Worm (Caenorhabditis elegans) whole organism, L1 larva: ENCODE data around the gene Y48A6B.8.
"Not testable (repeated sequence)": the region's sequence is repeated elsewhere in the genome, so short reads cannot be mapped to it uniquely, and the experiment has no call there.

Experiments used
- aha-1 ChIP-seq: fragments of 150-350 bp; optimal IDR thresholded peaks from 2 replicates; lab custom pipeline; 2014; ENCODE audit warnings: missing biosample characterization, missing genetic modification characterization
- alr-1 ChIP-seq: fragments of 200-800 bp; sonication (Bioruptor generic); optimal IDR thresholded peaks from 2 replicates; lab custom pipeline; 2018; ENCODE audit warnings: borderline replicate concordance, mild to moderate bottlenecking, missing genetic modification characterization, missing compliant biosample characterization
- aly-2 ChIP-seq: fragments of 150-350 bp; optimal IDR thresholded peaks from 2 replicates; lab custom pipeline; 2014; ENCODE audit warnings: missing biosample characterization, missing genetic modification characterization
- ceh-8 ChIP-seq: fragments of 200-800 bp; sonication (Bioruptor generic); optimal IDR thresholded peaks from 2 replicates; lab custom pipeline; 2018; ENCODE audit warnings: mild to moderate bottlenecking, missing genetic modification characterization, moderate library complexity, missing compliant biosample characterization
- ceh-88 ChIP-seq: fragments of 200-800 bp; sonication (Bioruptor generic); IDR thresholded peaks from 2 replicates; pipeline ENCODE4 v1.3.6; 2022; ENCODE audit warnings: missing genetic modification characterization, missing compliant biosample characterization
- ceh-90 ChIP-seq: sonication (generic microtip); optimal IDR thresholded peaks from 2 replicates; lab custom pipeline; 2016; ENCODE audit warnings: missing genetic modification characterization, missing compliant biosample characterization
- ces-1 ChIP-seq: fragments of 150-350 bp; optimal IDR thresholded peaks from 2 replicates; lab custom pipeline; 2014; ENCODE audit warnings: missing biosample characterization, missing genetic modification reagents, missing genetic modification characterization
- dpl-1 ChIP-seq, 3 experiments: fragments of 150-350 bp in 2 of 3; sonication (generic microtip) in 1 of 3; optimal IDR thresholded peaks; 2 replicates each; lab custom pipeline; 2014 to 2017; ENCODE audit warnings: missing biosample characterization in 3 of 3, missing genetic modification characterization in 3 of 3, missing genetic modification reagents in 3 of 3
- efl-1 ChIP-seq, 4 experiments: fragments of 150-350 bp; optimal IDR thresholded peaks in 3 of 4; peaks in 1 of 4; 1 replicate in 1 of 4; 2 replicates in 3 of 4; lab custom pipeline; 2014; ENCODE audit warnings: missing biosample characterization in 2 of 4, missing genetic modification characterization in 2 of 4, missing genetic modification reagents in 2 of 4
- elt-2 ChIP-seq: sonication (generic microtip); optimal IDR thresholded peaks from 2 replicates; lab custom pipeline; 2016; ENCODE audit warnings: missing genetic modification characterization, mild to moderate bottlenecking, inconsistent platforms, missing compliant biosample characterization, missing genetic modification reagents
- grh-1 ChIP-seq: fragments of 200-800 bp; sonication (Bioruptor generic); IDR thresholded peaks from 2 replicates; pipeline ENCODE4 v1.3.6; 2022; ENCODE audit warnings: missing genetic modification reagents, missing genetic modification characterization, missing compliant biosample characterization
- hlh-17 ChIP-seq: fragments of 200-800 bp; sonication (Bioruptor generic); optimal IDR thresholded peaks from 2 replicates; lab custom pipeline; 2018; ENCODE audit warnings: missing genetic modification characterization, mild to moderate bottlenecking, missing compliant biosample characterization, moderate library complexity, borderline replicate concordance
- hlh-4 ChIP-seq: sonication (generic microtip); optimal IDR thresholded peaks from 2 replicates; lab custom pipeline; 2016; ENCODE audit warnings: mild to moderate bottlenecking, missing genetic modification characterization, missing compliant biosample characterization
- hpl-2 ChIP-seq: fragments of 150-350 bp; optimal IDR thresholded peaks from 2 replicates; lab custom pipeline; 2014; ENCODE audit warnings: missing biosample characterization, missing genetic modification reagents, missing genetic modification characterization
- lin-35 ChIP-seq, 2 experiments: fragments of 150-350 bp; optimal IDR thresholded peaks; 2 replicates each; lab custom pipeline; 2014; ENCODE audit warnings: missing biosample characterization in 2 of 2, missing genetic modification characterization in 2 of 2, missing genetic modification reagents in 2 of 2
- lin-39 ChIP-seq: fragments of 150-350 bp; optimal IDR thresholded peaks from 2 replicates; lab custom pipeline; 2014; ENCODE audit warnings: missing biosample characterization, missing genetic modification reagents, missing genetic modification characterization
- lir-3 ChIP-seq: sonication (generic microtip); optimal IDR thresholded peaks from 2 replicates; lab custom pipeline; 2016; ENCODE audit warnings: mild to moderate bottlenecking, missing genetic modification characterization, moderate library complexity, missing compliant biosample characterization; ENCODE audit not compliant: poor library complexity
- mab-9 ChIP-seq: fragments of 200-800 bp; sonication (Bioruptor generic); IDR thresholded peaks from 2 replicates; pipeline ENCODE4 v1.3.6; 2022; ENCODE audit warnings: missing genetic modification reagents, missing genetic modification characterization, missing compliant biosample characterization
- mep-1 ChIP-seq: fragments of 150-350 bp; optimal IDR thresholded peaks from 2 replicates; lab custom pipeline; 2014; ENCODE audit warnings: missing biosample characterization, missing genetic modification characterization
- nhr-76 ChIP-seq: sonication (generic microtip); optimal IDR thresholded peaks from 2 replicates; lab custom pipeline; 2017; ENCODE audit warnings: missing biosample characterization, missing genetic modification characterization
- nhr-77 ChIP-seq: fragments of 150-350 bp; optimal IDR thresholded peaks from 2 replicates; lab custom pipeline; 2014; ENCODE audit warnings: missing biosample characterization, missing genetic modification characterization
- nhr-84 ChIP-seq: sonication (generic microtip); optimal IDR thresholded peaks from 2 replicates; lab custom pipeline; 2017; ENCODE audit warnings: missing biosample characterization, missing genetic modification characterization
- pax-3 ChIP-seq: fragments of 200-800 bp; sonication (Bioruptor generic); optimal IDR thresholded peaks from 2 replicates; lab custom pipeline; 2018; ENCODE audit warnings: mild to moderate bottlenecking, missing genetic modification characterization, moderate library complexity, missing compliant biosample characterization
- pqm-1 ChIP-seq: sonication (generic microtip); optimal IDR thresholded peaks from 3 replicates; lab custom pipeline; 2017; ENCODE audit warnings: missing biosample characterization, missing genetic modification characterization
- rnt-1 ChIP-seq: sonication (generic microtip); optimal IDR thresholded peaks from 2 replicates; lab custom pipeline; 2016; ENCODE audit warnings: mild to moderate bottlenecking, missing genetic modification characterization, moderate library complexity, missing compliant biosample characterization
- snpc-4 ChIP-seq: fragments of 150-350 bp; optimal IDR thresholded peaks from 2 replicates; lab custom pipeline; 2014; ENCODE audit warnings: missing biosample characterization, missing genetic modification characterization
- sup-37 ChIP-seq: fragments of 200-800 bp; sonication (Bioruptor generic); optimal IDR thresholded peaks from 2 replicates; lab custom pipeline; 2018; ENCODE audit warnings: mild to moderate bottlenecking, missing genetic modification characterization, missing compliant biosample characterization
- swsn-7 ChIP-seq: sonication (generic microtip); optimal IDR thresholded peaks from 2 replicates; lab custom pipeline; 2016; ENCODE audit warnings: missing genetic modification characterization, missing compliant biosample characterization
- unc-30 ChIP-seq: sonication (generic microtip); optimal IDR thresholded peaks from 2 replicates; lab custom pipeline; 2017; ENCODE audit warnings: missing biosample characterization, missing genetic modification characterization
- unc-62 ChIP-seq: fragments of 150-350 bp; optimal IDR thresholded peaks from 2 replicates; lab custom pipeline; 2014; ENCODE audit warnings: missing biosample characterization, missing genetic modification reagents, missing genetic modification characterization
- zag-1 ChIP-seq: fragments of 150-350 bp; optimal IDR thresholded peaks from 2 replicates; lab custom pipeline; 2014; ENCODE audit warnings: missing biosample characterization, missing genetic modification characterization
- ztf-11 ChIP-seq, 2 experiments: sonication (generic microtip); optimal IDR thresholded peaks; 2 replicates each; lab custom pipeline; 2016 to 2017; ENCODE audit warnings: missing genetic modification characterization in 2 of 2, missing biosample characterization in 1 of 2, missing compliant biosample characterization in 1 of 2
- ztf-4 ChIP-seq: fragments of 150-350 bp; optimal IDR thresholded peaks from 2 replicates; lab custom pipeline; 2014; ENCODE audit warnings: missing biosample characterization, missing genetic modification characterization

Y48A6B.8 gene

DNA sequence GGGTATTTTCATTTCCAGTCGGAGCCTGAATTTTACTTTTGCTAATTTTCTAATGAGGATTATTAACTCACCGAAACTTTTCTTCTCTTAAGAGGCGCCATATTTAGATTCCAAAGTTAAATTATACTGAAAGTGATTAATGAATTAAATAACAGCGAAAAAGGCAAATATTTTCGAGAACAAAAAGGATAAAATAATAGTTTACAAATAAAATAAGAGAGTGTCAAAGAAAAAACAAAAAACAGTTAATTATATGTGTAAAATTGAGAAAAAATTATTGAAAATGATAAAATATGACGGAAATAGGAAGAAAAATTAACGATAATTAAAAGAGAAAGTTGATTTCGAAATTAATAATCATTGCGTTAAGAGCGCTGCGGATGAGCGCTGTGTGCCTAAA lies at the start of gene Y48A6B.8:
Gene Y48A6B.8, minus strand, starts transcription at position 101 of the 400 bp plus-strand sequence.
- TF ChIP-seq ceh-88 (GFP tag; lab: Robert Waterston, UW); lin-35 (GFP tag; optimal IDR thresholded peaks at IDR 0.05; lab: Kevin White, UChicago); lin-39: not testable (repeated sequence)

DNA sequence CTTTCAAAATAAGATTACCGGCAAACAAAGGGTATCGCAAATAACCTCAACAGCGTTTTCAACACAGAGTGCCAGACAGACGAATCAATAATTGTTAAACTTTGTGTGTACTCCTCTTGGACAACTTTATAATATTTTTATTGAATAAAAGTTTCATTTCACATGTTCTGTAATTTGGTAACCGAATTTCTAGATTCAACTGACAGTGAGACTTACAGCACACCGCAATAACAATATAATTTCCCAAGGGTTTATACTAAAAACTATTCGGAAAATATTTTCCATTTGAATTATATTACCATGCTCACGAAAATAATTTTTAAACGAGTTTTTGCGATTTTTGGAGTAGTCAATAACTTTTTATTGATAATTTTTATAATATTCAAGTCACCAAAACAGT lies 48.2 kb upstream of the Y48A6B.8 start, which contains the start of gene str-246:
Gene str-246, plus strand, starts transcription at position 301 of the 400 bp plus-strand sequence.
- TF ChIP-seq nhr-84 (tag; lab: Kevin White, UChicago) (no peak), snpc-4 (tag; lab: Kevin White, UChicago) (no peak), unc-62 (GFP tag; lab: Kevin White, UChicago) (no peak), rnt-1 (no peak), lin-39 (no peak), aha-1 (tag; lab: Kevin White, UChicago) (no peak), mep-1 (tag; lab: Kevin White, UChicago) (no peak), nhr-76 (tag; lab: Kevin White, UChicago) (no peak), hlh-4 (tag; lab: Kevin White, UChicago) (no peak), elt-2 (no peak), lin-35 (GFP tag; optimal IDR thresholded peaks at IDR 0.05; lab: Kevin White, UChicago) (no peak), ceh-8 (GFP tag; lab: Kevin White, UChicago) (no peak), hlh-17 (no peak), swsn-7 (no peak), dpl-1 (GFP tag; optimal IDR thresholded peaks at IDR 0.05; lab: Kevin White, UChicago) (no peak), ztf-4 (tag; lab: Kevin White, UChicago) (no peak)

DNA sequence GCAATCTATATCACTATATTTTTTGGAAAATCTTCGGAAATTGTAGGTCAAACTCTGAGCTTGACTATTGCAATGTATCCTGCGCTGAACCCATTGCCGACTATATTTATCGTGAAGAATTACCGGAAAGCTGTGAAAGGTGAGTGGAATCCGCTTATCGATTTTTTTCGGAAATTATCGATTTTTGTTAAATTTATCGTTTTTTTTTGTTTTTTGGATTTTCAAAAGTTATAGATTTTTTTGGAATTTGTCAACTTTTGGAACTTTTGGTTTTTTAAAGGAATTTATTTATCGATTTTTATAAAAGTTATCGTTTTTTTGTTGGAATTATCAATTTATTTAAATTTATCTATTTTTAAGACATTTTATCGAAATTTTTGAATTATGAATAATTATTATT lies 47.5 kb upstream of the Y48A6B.8 start:
- TF ChIP-seq grh-1 (no peak), lir-3 (tag; lab: Kevin White, UChicago) (no peak), nhr-77 (no peak), hpl-2 (GFP tag; lab: Kevin White, UChicago) (no peak), ztf-11 (tag; optimal IDR thresholded peaks at IDR 0.05; lab: Kevin White, UChicago) (no peak), aly-2 (tag; lab: Kevin White, UChicago) (no peak), mep-1 (tag; lab: Kevin White, UChicago) (no peak), pqm-1 (tag; lab: Kevin White, UChicago) (no peak)

DNA sequence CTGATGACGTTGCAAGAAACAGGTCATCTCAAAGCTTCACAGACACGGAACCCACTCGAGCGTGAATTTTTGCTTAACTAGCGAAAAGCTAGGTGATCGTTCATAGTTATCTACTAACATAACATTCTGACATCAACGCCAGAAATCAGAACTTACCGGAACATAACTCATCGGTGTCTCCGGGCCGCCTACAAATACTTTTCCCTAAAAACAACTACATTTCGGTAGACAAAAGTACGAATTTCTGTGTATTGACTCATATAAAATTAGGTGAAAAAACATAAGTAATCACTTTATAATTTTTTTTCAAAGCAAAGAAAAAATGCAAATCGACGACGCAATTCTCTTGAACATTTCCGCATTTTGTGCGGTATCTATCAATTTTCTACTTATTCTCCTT lies 45.0 kb upstream of the Y48A6B.8 start, which contains the start of gene str-261:
Gene str-261, plus strand, starts transcription at position 301 of the 400 bp plus-strand sequence.
- no peak for TF ChIP-seq zag-1 (tag; lab: Kevin White, UChicago)
- TF ChIP-seq efl-1 (optimal IDR thresholded peaks at IDR 0.05; lab: Kevin White, UChicago): no peak
- TF ChIP-seq efl-1 (GFP tag; optimal IDR thresholded peaks at IDR 0.05 in 1 of 2; lab: Kevin White, UChicago): peak in 1 of 2 experiments; percentile 13
- TF ChIP-seq pax-3 (tag; lab: Kevin White, UChicago): no peak

DNA sequence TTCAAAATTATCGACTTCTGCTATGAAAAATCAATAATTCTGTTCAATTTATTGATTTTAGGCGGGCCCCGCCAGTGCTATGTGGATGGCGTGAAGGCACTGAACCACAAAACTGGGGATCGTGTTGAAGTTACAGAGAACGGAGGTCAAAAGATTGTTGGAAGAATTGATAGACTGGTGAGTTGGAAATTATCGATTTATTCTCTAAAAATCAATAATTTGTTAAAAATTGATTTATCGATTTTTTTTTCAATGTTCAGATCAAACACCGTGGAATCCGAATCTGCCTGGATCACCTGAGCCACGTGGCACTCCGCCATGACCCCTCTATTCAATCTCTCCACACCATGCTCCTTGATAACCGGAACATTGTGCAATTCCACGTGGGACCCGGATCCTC lies 41.0 kb upstream of the Y48A6B.8 start:
- no peak for TF ChIP-seq unc-30 (tag; lab: Kevin White, UChicago)
- TF ChIP-seq sup-37 (GFP tag; lab: Kevin White, UChicago): no peak
- TF ChIP-seq ces-1 (GFP tag; lab: Kevin White, UChicago): no peak
- no peak for TF ChIP-seq alr-1 (tag; lab: Kevin White, UChicago)
- TF ChIP-seq mab-9 (GFP tag; lab: Robert Waterston, UW): no peak
- no peak for TF ChIP-seq ceh-8 (GFP tag; lab: Kevin White, UChicago)
- no peak for TF ChIP-seq nhr-76 (tag; lab: Kevin White, UChicago)
- TF ChIP-seq aha-1 (tag; lab: Kevin White, UChicago): no peak
- TF ChIP-seq ceh-90: no peak
